Worm (Caenorhabditis elegans): ENCODE results near the gene hmgs-1.

DNA sequence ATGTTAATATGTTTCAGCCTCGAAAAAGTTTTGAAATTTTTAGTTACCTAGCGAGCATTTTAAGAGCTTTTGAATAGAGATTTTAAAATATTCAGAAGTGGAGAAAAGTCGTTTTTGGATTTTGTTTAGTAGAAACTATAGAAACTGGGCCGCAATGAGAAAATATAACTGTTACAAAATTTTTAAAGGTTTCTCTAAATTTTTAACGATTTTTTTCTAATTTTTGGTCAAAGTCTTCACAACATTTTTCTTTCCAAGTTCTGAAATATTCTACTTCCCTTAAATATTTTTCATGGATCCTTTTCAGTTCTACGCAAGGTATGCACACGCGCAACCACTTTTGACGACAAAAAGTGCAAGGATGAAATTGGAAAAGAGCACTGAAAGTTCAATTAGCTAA lies 21.1 kb upstream of the hmgs-1 start, which contains the start of gene peli-1:
- TF ChIP-seq klf-2 (GFP tag; conservative IDR thresholded peaks at IDR 0.05) (no peak), ztf-23 (GFP tag; IDR thresholded peaks at IDR 0.05) (no peak), flt-1 (GFP tag; IDR thresholded peaks at IDR 0.05) (no peak), ref-1 (GFP tag; conservative IDR thresholded peaks at IDR 0.05) (no peak), ztf-29 (GFP tag; IDR thresholded peaks at IDR 0.05) (no peak)

All from whole organism, midembryonic.